Fruit fly (Drosophila melanogaster): ENCODE results near the gene Socs16D.

DNA sequence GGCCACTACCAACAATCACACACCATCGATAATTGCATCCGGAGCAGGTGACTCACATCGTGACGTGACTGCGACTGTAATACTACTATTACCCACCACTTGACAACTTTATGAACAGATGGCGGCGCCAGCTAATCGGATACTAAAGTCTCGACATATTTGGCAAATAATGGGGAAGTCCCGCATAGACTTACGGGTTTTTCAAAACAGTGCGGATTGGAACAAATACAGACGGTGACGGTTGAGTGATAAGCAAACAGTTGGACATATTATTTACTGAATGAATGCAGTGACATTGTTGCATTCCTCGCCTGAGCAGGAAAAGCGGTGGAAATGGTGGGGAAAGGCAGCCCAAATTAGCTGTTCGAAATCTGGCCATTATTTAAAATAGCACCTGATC lies 49.2 kb upstream of the Socs16D start:
- TF ChIP-seq CG32121 (GFP tag; IDR thresholded peaks at IDR 0.05) = no peak
- TF ChIP-seq CG34367 (tag; optimal IDR thresholded peaks at IDR 0.05) = no peak
- TF ChIP-seq CG10348 (GFP tag; IDR thresholded peaks at IDR 0.05) = no peak
- TF ChIP-seq D1 (tag; optimal IDR thresholded peaks at IDR 0.05) = no peak
- TF ChIP-seq gl (tag; optimal IDR thresholded peaks at IDR 0.05) = no peak
- TF ChIP-seq Ets98B (GFP tag; IDR thresholded peaks at IDR 0.05) = no peak
- TF ChIP-seq CG9948 (tag; optimal IDR thresholded peaks at IDR 0.05) = no peak
- TF ChIP-seq CG8301 (tag; optimal IDR thresholded peaks at IDR 0.05) = no peak
- TF ChIP-seq CG13204 (GFP tag; optimal IDR thresholded peaks at IDR 0.05) = no peak
- TF ChIP-seq EcR (GFP tag; optimal IDR thresholded peaks at IDR 0.05) = no peak
- no peak for TF ChIP-seq CG12605 (GFP tag; IDR thresholded peaks at IDR 0.05)

Data from whole organism, pupa.